Fruit fly (Drosophila melanogaster) whole organism, embryonic: ENCODE data around the gene HIP-R.

Experiments
- B-H2 ChIP-seq: fragments of 200-800 bp; sonication (Bioruptor generic); optimal IDR thresholded peaks from 2 replicates; lab custom pipeline; 2018; ENCODE audit warnings: missing biosample characterization, mild to moderate bottlenecking, missing genetic modification characterization
- CG11093 ChIP-seq: fragments of 200-800 bp; sonication (Bioruptor generic); IDR thresholded peaks from 3 replicates; pipeline ENCODE4 v1.3.6; 2022; ENCODE audit warnings: missing biosample characterization, missing genetic modification characterization
- CG11560 ChIP-seq: fragments of 200-800 bp; sonication (Bioruptor generic); IDR thresholded peaks from 3 replicates; pipeline ENCODE4 v1.3.6; 2022; ENCODE audit warnings: missing biosample characterization, missing genetic modification characterization
- CG12236 ChIP-seq: fragments of 200-800 bp; sonication (Bioruptor generic); optimal IDR thresholded peaks from 2 replicates; lab custom pipeline; 2016; ENCODE audit warnings: missing biosample characterization, missing genetic modification characterization
- CG14667 ChIP-seq: fragments of 200-800 bp; sonication (Bioruptor generic); IDR thresholded peaks from 2 replicates; pipeline ENCODE4 v1.3.6; 2022; ENCODE audit warnings: missing biosample characterization, missing genetic modification characterization
- CG15011 ChIP-seq: fragments of 200-800 bp; sonication (Bioruptor generic); optimal IDR thresholded peaks from 3 replicates; lab custom pipeline; 2018; ENCODE audit warnings: missing biosample characterization, mild to moderate bottlenecking, missing genetic modification characterization
- CG17186 ChIP-seq: fragments of 200-800 bp; sonication (Bioruptor generic); optimal IDR thresholded peaks from 3 replicates; lab custom pipeline; 2017; ENCODE audit warnings: missing biosample characterization, missing genetic modification reagents, missing genetic modification characterization
- CG17385 ChIP-seq: fragments of 200-800 bp; sonication (Bioruptor generic); optimal IDR thresholded peaks from 3 replicates; lab custom pipeline; 2018; ENCODE audit warnings: missing biosample characterization, mild to moderate bottlenecking, missing genetic modification characterization
- CG18011 ChIP-seq: fragments of 200-800 bp; sonication (Bioruptor generic); optimal IDR thresholded peaks from 2 replicates; lab custom pipeline; 2017; ENCODE audit warnings: missing biosample characterization, missing genetic modification characterization, mild to moderate bottlenecking, moderate library complexity, missing genotype
- CG18476 ChIP-seq: fragments of 200-800 bp; sonication (Bioruptor generic); optimal IDR thresholded peaks from 2 replicates; lab custom pipeline; 2016; ENCODE audit warnings: missing biosample characterization, mild to moderate bottlenecking, missing genetic modification characterization
- CG2678 ChIP-seq: fragments of 200-800 bp; sonication (Bioruptor generic); optimal IDR thresholded peaks from 3 replicates; lab custom pipeline; 2019; ENCODE audit warnings: missing biosample characterization, mild to moderate bottlenecking, missing genetic modification characterization, moderate library complexity
- CG30403 ChIP-seq: fragments of 200-800 bp; sonication (Bioruptor generic); optimal IDR thresholded peaks from 3 replicates; lab custom pipeline; 2016; ENCODE audit warnings: missing biosample characterization, missing genetic modification characterization
- CG32772 ChIP-seq: fragments of 200-800 bp; sonication (Bioruptor generic); IDR thresholded peaks from 2 replicates; pipeline ENCODE4 v1.3.6; 2022; ENCODE audit warnings: missing biosample characterization, missing genetic modification characterization
- CG3838 ChIP-seq: fragments of 200-800 bp; sonication (Bioruptor generic); optimal IDR thresholded peaks from 3 replicates; lab custom pipeline; 2016; ENCODE audit warnings: missing biosample characterization, missing genetic modification characterization
- CG6272 ChIP-seq: fragments of 200-800 bp; sonication (Bioruptor generic); IDR thresholded peaks from 2 replicates; pipeline ENCODE4 v1.3.6; 2022; ENCODE audit warnings: missing biosample characterization, missing genetic modification characterization
- CG6654 ChIP-seq: fragments of 200-800 bp; sonication (Bioruptor generic); optimal IDR thresholded peaks from 2 replicates; lab custom pipeline; 2017; ENCODE audit warnings: missing biosample characterization, mild to moderate bottlenecking, missing genetic modification characterization
- CG7786 ChIP-seq: fragments of 200-800 bp; sonication (Bioruptor generic); optimal IDR thresholded peaks from 2 replicates; lab custom pipeline; 2016; ENCODE audit warnings: missing biosample characterization, missing genetic modification characterization
- CG8924 ChIP-seq: fragments of 200-800 bp; optimal IDR thresholded peaks from 3 replicates; lab custom pipeline; 2019; ENCODE audit warnings: missing biosample characterization, mild to moderate bottlenecking, missing genetic modification characterization, moderate library complexity
- CG8944 ChIP-seq: fragments of 200-800 bp; sonication (Bioruptor generic); optimal IDR thresholded peaks from 3 replicates; lab custom pipeline; 2016; ENCODE audit warnings: missing biosample characterization, missing genetic modification characterization
- CG9817 ChIP-seq: fragments of 200-800 bp; sonication (Bioruptor generic); optimal IDR thresholded peaks from 2 replicates; lab custom pipeline; 2018; ENCODE audit warnings: missing biosample characterization, mild to moderate bottlenecking, missing genetic modification characterization, moderate library complexity
- D19B ChIP-seq: fragments of 200-800 bp; sonication (Bioruptor generic); optimal IDR thresholded peaks from 2 replicates; lab custom pipeline; 2017; ENCODE audit warnings: missing biosample characterization, mild to moderate bottlenecking, missing genetic modification characterization
- Dek ChIP-seq: fragments of 200-800 bp; sonication (Bioruptor generic); optimal IDR thresholded peaks from 3 replicates; lab custom pipeline; 2019; ENCODE audit warnings: missing biosample characterization, mild to moderate bottlenecking, missing genetic modification characterization, moderate library complexity
- Dfd ChIP-seq, 2 experiments: fragments of >200 bp; optimal IDR thresholded peaks; 2 replicates each; lab custom pipeline; 2017; ENCODE audit warnings: missing biosample characterization in 2 of 2, missing genetic modification characterization in 2 of 2
- E2f1 ChIP-seq: fragments of 200-800 bp; sonication (Bioruptor generic); IDR thresholded peaks from 2 replicates; pipeline ENCODE4 v1.3.6; 2022; ENCODE audit warnings: missing biosample characterization, missing genetic modification characterization
- Gsc ChIP-seq: fragments of 200-800 bp; sonication (Bioruptor generic); IDR thresholded peaks from 2 replicates; pipeline ENCODE4 v1.3.6; 2022; ENCODE audit warnings: missing biosample characterization, missing genetic modification characterization
- Hmr ChIP-seq: fragments of 200-800 bp; sonication (Bioruptor generic); optimal IDR thresholded peaks from 3 replicates; lab custom pipeline; 2017; ENCODE audit warnings: mild to moderate bottlenecking, missing biosample characterization, missing genetic modification reagents, missing genetic modification characterization
- Hmx ChIP-seq: fragments of 200-800 bp; sonication (Bioruptor generic); optimal IDR thresholded peaks from 2 replicates; lab custom pipeline; 2016; ENCODE audit warnings: missing biosample characterization, missing genetic modification characterization
- Hr51 ChIP-seq, 2 experiments: fragments of 200-800 bp; sonication (Bioruptor generic); optimal IDR thresholded peaks; 2 replicates in 1 of 2; 3 replicates in 1 of 2; lab custom pipeline; 2016 to 2018; ENCODE audit warnings: missing biosample characterization in 2 of 2, missing genetic modification characterization in 2 of 2, mild to moderate bottlenecking in 1 of 2, moderate library complexity in 1 of 2
- NC2β ChIP-seq: fragments of 200-800 bp; sonication (Bioruptor generic); optimal IDR thresholded peaks from 2 replicates; lab custom pipeline; 2016; ENCODE audit warnings: missing biosample characterization, missing genetic modification characterization
- Pdp1 ChIP-seq, 2 experiments: fragments of 200-800 bp; sonication (Bioruptor generic); optimal IDR thresholded peaks; 3 replicates each; lab custom pipeline; 2016; ENCODE audit warnings: missing biosample characterization in 2 of 2, missing genetic modification characterization in 2 of 2, mild to moderate bottlenecking in 1 of 2, moderate library complexity in 1 of 2
- Ravus ChIP-seq: fragments of 200-800 bp; sonication (Bioruptor generic); IDR thresholded peaks from 2 replicates; pipeline ENCODE4 v1.3.6; 2022; ENCODE audit warnings: missing biosample characterization, missing genetic modification characterization
- Sry-δ ChIP-seq: fragments of 200-800 bp; sonication (Bioruptor generic); optimal IDR thresholded peaks from 2 replicates; lab custom pipeline; 2016; ENCODE audit warnings: missing biosample characterization, missing genetic modification characterization
- ase ChIP-seq: fragments of 200-800 bp; sonication (Bioruptor generic); IDR thresholded peaks from 3 replicates; pipeline ENCODE4 v1.3.6; 2022; ENCODE audit warnings: missing biosample characterization, missing genetic modification characterization
- bigmax ChIP-seq: fragments of 200-800 bp; sonication (Bioruptor generic); optimal IDR thresholded peaks from 2 replicates; lab custom pipeline; 2018; ENCODE audit warnings: missing biosample characterization, mild to moderate bottlenecking, missing genetic modification characterization
- caup ChIP-seq: fragments of 200-800 bp; sonication (Bioruptor generic); optimal IDR thresholded peaks from 3 replicates; lab custom pipeline; 2017; ENCODE audit warnings: missing biosample characterization, mild to moderate bottlenecking, missing genetic modification characterization, moderate library complexity; ENCODE audit not compliant: severe bottlenecking
- crc ChIP-seq: fragments of 200-800 bp; sonication (Bioruptor generic); optimal IDR thresholded peaks from 2 replicates; lab custom pipeline; 2016; ENCODE audit warnings: missing biosample characterization, missing genetic modification characterization
- crol ChIP-seq: fragments of 200-800 bp; sonication (Bioruptor generic); IDR thresholded peaks from 2 replicates; pipeline ENCODE4 v1.3.6; 2022; ENCODE audit warnings: missing biosample characterization, missing genetic modification characterization
- dm ChIP-seq: fragments of 200-800 bp; sonication (Bioruptor generic); optimal IDR thresholded peaks from 3 replicates; lab custom pipeline; 2016; ENCODE audit warnings: missing biosample characterization, missing genetic modification characterization
- fd64A ChIP-seq: fragments of 200-800 bp; sonication (Bioruptor generic); optimal IDR thresholded peaks from 3 replicates; lab custom pipeline; 2018; ENCODE audit warnings: missing biosample characterization, mild to moderate bottlenecking, missing genetic modification characterization
- ftz-f1 ChIP-seq: fragments of 200-800 bp; sonication (Bioruptor generic); optimal IDR thresholded peaks from 2 replicates; lab custom pipeline; 2016; ENCODE audit warnings: missing biosample characterization, missing genetic modification characterization
- inv ChIP-seq: fragments of 200-800 bp; sonication (Bioruptor generic); IDR thresholded peaks from 2 replicates; pipeline ENCODE4 v1.3.6; 2022; ENCODE audit warnings: missing biosample characterization, missing genetic modification characterization; ENCODE audit not compliant: partially characterized antibody
- jumu ChIP-seq: fragments of 200-800 bp; sonication (Bioruptor generic); optimal IDR thresholded peaks from 3 replicates; lab custom pipeline; 2016; ENCODE audit warnings: missing biosample characterization, missing genetic modification characterization
- kni ChIP-seq: fragments of 200-800 bp; sonication (Bioruptor generic); optimal IDR thresholded peaks from 3 replicates; lab custom pipeline; 2017; ENCODE audit warnings: mild to moderate bottlenecking, missing biosample characterization, missing genetic modification reagents, missing genetic modification characterization
- sens ChIP-seq: fragments of 200-800 bp; sonication (Bioruptor generic); peaks from one replicate; lab custom pipeline; 2016; ENCODE audit warnings: missing biosample characterization, missing genetic modification characterization
- seq ChIP-seq: fragments of 200-800 bp; sonication (Bioruptor generic); IDR thresholded peaks from 2 replicates; pipeline ENCODE4 v1.3.6; 2022; ENCODE audit warnings: missing biosample characterization, missing genetic modification characterization
- ssp ChIP-seq: fragments of 200-800 bp; sonication (Bioruptor generic); IDR thresholded peaks from 2 replicates; pipeline ENCODE4 v1.3.6; 2022; ENCODE audit warnings: missing biosample characterization, missing genetic modification characterization
- unc-4 ChIP-seq: fragments of 200-800 bp; sonication (Bioruptor generic); IDR thresholded peaks from 2 replicates; pipeline ENCODE4 v1.3.6; 2022; ENCODE audit warnings: missing biosample characterization, missing genetic modification characterization; ENCODE audit not compliant: partially characterized antibody
- wdn ChIP-seq: fragments of 200-800 bp; sonication (Bioruptor generic); IDR thresholded peaks from 2 replicates; pipeline ENCODE4 v1.3.6; 2022; ENCODE audit warnings: missing biosample characterization, missing genetic modification characterization
- z ChIP-seq: fragments of 200-800 bp; sonication (Bioruptor generic); IDR thresholded peaks from 3 replicates; pipeline ENCODE4 v1.3.6; 2022; ENCODE audit warnings: missing biosample characterization, missing genetic modification characterization
- zfh1 ChIP-seq: fragments of 200-800 bp; sonication (Bioruptor generic); IDR thresholded peaks from 3 replicates; pipeline ENCODE4 v1.3.6; 2022; ENCODE audit warnings: missing biosample characterization, missing genetic modification characterization

HIP-R gene

DNA sequence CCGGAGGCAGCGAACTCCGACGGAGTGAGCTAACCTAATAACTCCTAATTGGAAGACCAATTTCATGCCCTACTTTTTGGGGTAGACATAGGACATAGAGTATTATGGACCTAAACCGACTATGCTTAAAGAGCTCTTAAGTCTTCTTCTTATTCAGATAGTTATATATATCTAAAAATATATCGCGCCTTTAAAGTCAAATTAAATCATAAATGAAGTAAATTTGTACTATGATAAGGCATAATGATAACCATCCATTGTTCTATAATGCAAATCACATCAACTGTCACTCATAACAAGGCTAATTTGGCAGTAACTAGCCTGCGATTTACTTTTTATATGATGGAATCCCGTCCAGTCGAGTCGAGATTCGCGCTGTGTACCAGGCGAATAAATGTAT, 42.2 kb upstream of the HIP-R start:
- no peak for TF ChIP-seq CG3838
- no peak for TF ChIP-seq ftz-f1 (GFP tag; lab: Kevin White, UChicago)
- TF ChIP-seq crol = no peak
- TF ChIP-seq Gsc = no peak
- no peak for TF ChIP-seq CG17186 (GFP tag; lab: Kevin White, UChicago)
- TF ChIP-seq sens (GFP tag; lab: Kevin White, UChicago) = peak; percentile 18

DNA sequence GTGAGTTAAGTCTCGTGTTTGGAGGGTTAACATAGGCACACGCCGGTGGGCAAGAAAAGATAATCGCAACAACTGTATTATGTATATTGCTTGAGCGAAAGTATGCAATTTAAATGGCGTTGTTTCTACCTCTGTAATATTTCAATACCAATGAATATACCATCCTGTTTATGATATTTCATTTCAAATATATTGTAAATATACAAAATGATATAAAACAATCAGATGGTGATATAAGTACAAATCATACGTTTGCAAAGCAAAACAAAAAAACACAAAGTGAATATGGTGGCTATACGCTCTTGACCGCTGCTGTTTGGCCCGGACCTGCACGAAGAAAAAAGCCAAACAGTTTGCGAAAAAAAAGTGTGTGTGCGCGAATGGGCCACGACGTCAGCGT, 41.5 kb upstream of the HIP-R start:
- TF ChIP-seq CG7786 (GFP tag; lab: Kevin White, UChicago) (no peak), CG17385 (GFP tag; lab: Kevin White, UChicago) (peak; percentile 63), E2f1 (GFP tag; lab: Robert Waterston, UW) (peak; percentile 47; the same call in 1 of the 2 replicates), CG11093 (GFP tag; lab: Robert Waterston, UW) (peak; percentile 53; the same call in 1 of the 3 replicates), CG12236 (no peak), CG17186 (GFP tag; lab: Kevin White, UChicago) (no peak), z (no peak), jumu (GFP tag; lab: Kevin White, UChicago) (no peak), inv (GFP tag; lab: Robert Waterston, UW) (no peak), ase (GFP tag; lab: Robert Waterston, UW) (peak; percentile 65), CG32772 (no peak), CG2678 (tag; lab: Kevin White, UChicago) (peak; percentile 86), CG18476 (GFP tag; lab: Kevin White, UChicago) (peak; percentile 9), Hr51 (GFP tag; optimal IDR thresholded peaks at IDR 0.05; lab: Kevin White, UChicago) (peak in 1 of 2 experiments; percentile 82), CG11560 (tag; lab: Robert Waterston, UW) (no peak), CG9817 (tag; lab: Kevin White, UChicago) (peak; percentile 58), Ravus (peak; percentile 17), Pdp1 (GFP tag; optimal IDR thresholded peaks at IDR 0.05; lab: Kevin White, UChicago) (peak in 1 of 2 experiments; percentile 16), Hmr (GFP tag; lab: Kevin White, UChicago) (peak; percentile 86), crc (GFP tag; lab: Kevin White, UChicago) (no peak), CG8924 (peak; percentile 76), ssp (GFP tag; lab: Robert Waterston, UW) (peak; percentile 42), fd64A (GFP tag; lab: Kevin White, UChicago) (peak; percentile 12), Sry-δ (GFP tag; lab: Kevin White, UChicago) (no peak), CG6272 (GFP tag; lab: Robert Waterston, UW) (no peak), CG14667 (GFP tag; lab: Robert Waterston, UW) (peak; percentile 45), zfh1 (GFP tag; lab: Robert Waterston, UW) (peak; percentile 58; the same call in 2 of the 3 replicates), dm (GFP tag; lab: Kevin White, UChicago) (no peak), seq (GFP tag; lab: Robert Waterston, UW) (peak; percentile 72), Dek (tag; lab: Kevin White, UChicago) (peak; percentile 59), CG8944 (GFP tag; lab: Kevin White, UChicago) (no peak), caup (GFP tag; lab: Kevin White, UChicago) (peak; percentile 73), Dfd (GFP tag; optimal IDR thresholded peaks at IDR 0.05; lab: Kevin White, UChicago) (no peak), NC2β (GFP tag; lab: Kevin White, UChicago) (no peak), Hmx (no peak), CG6654 (peak; percentile 15), CG30403 (GFP tag; lab: Kevin White, UChicago) (peak; percentile 75), unc-4 (GFP tag; lab: Robert Waterston, UW) (no peak), bigmax (GFP tag; lab: Kevin White, UChicago) (no peak), wdn (GFP tag; lab: Robert Waterston, UW) (peak; percentile 51; the same call in 1 of the 2 replicates), D19B (GFP tag; lab: Kevin White, UChicago) (peak; percentile 55), CG18011 (peak; percentile 29), CG15011 (GFP tag; lab: Kevin White, UChicago) (peak; percentile 58), kni (GFP tag; lab: Kevin White, UChicago) (no peak), B-H2 (no peak)
